Worm (Caenorhabditis elegans) whole organism, L4 larva: ENCODE measurements around the gene F15E6.10.

Experiments used
- F49E8.2 ChIP-seq: sonication (generic microtip); optimal IDR thresholded peaks from 2 replicates; lab custom pipeline; 2016; ENCODE audit warnings: missing compliant biosample characterization, mild to moderate bottlenecking, missing genetic modification characterization, borderline replicate concordance
- ama-1 ChIP-seq: fragments of 150-350 bp; optimal IDR thresholded peaks from 2 replicates; lab custom pipeline; 2014; ENCODE audit warnings: inconsistent platforms, mixed read lengths
- ces-1 ChIP-seq: fragments of 150-350 bp; sonication (generic microtip); optimal IDR thresholded peaks from 4 replicates; lab custom pipeline; 2014; ENCODE audit warnings: missing biosample characterization, missing genetic modification reagents, missing genetic modification characterization
- daf-8 ChIP-seq: fragments of 200-800 bp; sonication (Bioruptor generic); IDR thresholded peaks from 2 replicates; pipeline ENCODE4 v1.3.6; 2022; ENCODE audit warnings: missing genetic modification characterization, missing compliant biosample characterization
- dmd-9 ChIP-seq: fragments of 200-800 bp; sonication (Bioruptor generic); IDR thresholded peaks from 2 replicates; pipeline ENCODE4 v1.3.6; 2022; ENCODE audit warnings: missing genetic modification reagents, missing genetic modification characterization, missing compliant biosample characterization
- nhr-42 ChIP-seq: fragments of 200-800 bp; sonication (Bioruptor generic); IDR thresholded peaks from 2 replicates; pipeline ENCODE4 v1.3.6; 2022; ENCODE audit warnings: missing genetic modification characterization, missing compliant biosample characterization
- pha-4 ChIP-seq, 2 experiments: fragments of 150-350 bp in 1 of 2; fragments of 200-800 bp in 1 of 2; sonication (Bioruptor generic) in 1 of 2; IDR thresholded peaks in 1 of 2; optimal IDR thresholded peaks in 1 of 2; 2 replicates each; pipeline versions ENCODE4 v1.3.6 to Lab custom; 2014 to 2022; ENCODE audit warnings: missing genetic modification characterization in 2 of 2, missing genetic modification reagents in 2 of 2, missing biosample characterization in 1 of 2, missing compliant biosample characterization in 1 of 2
- pqm-1 ChIP-seq: sonication (generic microtip); optimal IDR thresholded peaks from 2 replicates; lab custom pipeline; 2017; ENCODE audit warnings: missing biosample characterization, missing genetic modification characterization
- snpc-4 ChIP-seq: fragments of 150-350 bp; optimal IDR thresholded peaks from 2 replicates; lab custom pipeline; 2014; ENCODE audit warnings: missing biosample characterization, missing genetic modification characterization

DNA sequence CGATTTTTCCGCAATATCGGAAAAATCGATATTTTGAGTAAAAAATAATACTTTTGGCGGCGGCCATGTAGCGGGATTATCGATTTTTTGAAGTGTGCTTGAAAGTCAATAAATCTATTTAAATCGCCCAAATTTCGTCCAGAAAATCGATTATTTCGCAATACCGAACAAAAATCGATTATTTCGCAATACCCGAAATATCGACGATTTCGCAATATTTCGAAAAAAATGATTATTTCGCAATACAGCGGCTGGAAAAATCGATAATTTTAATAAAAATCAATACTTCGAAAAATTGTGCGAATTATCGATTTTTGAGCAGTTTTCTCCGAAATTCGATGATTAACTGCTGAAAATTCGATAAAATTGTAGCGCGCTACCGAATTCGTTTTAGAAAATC lies 25.4 kb downstream of the F15E6.10 start:
- TF ChIP-seq snpc-4 (tag; lab: Kevin White, UChicago) (no peak), ama-1 (lab: Kevin White, UChicago) (no peak), daf-8 (no peak), pqm-1 (no peak), F49E8.2 (tag; lab: Kevin White, UChicago) (no peak), pha-4 (GFP tag; IDR thresholded peaks at IDR 0.05; lab: Robert Waterston, UW) (no peak), pha-4 (tag; optimal IDR thresholded peaks at IDR 0.05; lab: Kevin White, UChicago) (no peak), nhr-42 (no peak), dmd-9 (GFP tag; lab: Robert Waterston, UW) (no peak), ces-1 (GFP tag; lab: Kevin White, UChicago) (no peak)
